Fruit fly (Drosophila melanogaster) whole organism, pupa: ENCODE data around the gene CG4313.
A peak's percentile ranks its signal among the peaks of the same experiment; 100 is the strongest.

Experiments used
- CG10348 ChIP-seq: fragments of 200-800 bp; sonication (Bioruptor generic); IDR thresholded peaks from 2 replicates; pipeline ENCODE4 v1.3.6; 2022; ENCODE audit warnings: missing biosample characterization, missing genetic modification characterization
- CG12605 ChIP-seq: fragments of 200-800 bp; sonication (Bioruptor generic); IDR thresholded peaks from 2 replicates; pipeline ENCODE4 v1.3.6; 2022; ENCODE audit warnings: missing biosample characterization, missing genetic modification characterization
- CG13204 ChIP-seq: fragments of 200-800 bp; sonication (Bioruptor generic); optimal IDR thresholded peaks from 2 replicates; lab custom pipeline; 2018; ENCODE audit warnings: missing biosample characterization, mild to moderate bottlenecking, missing genetic modification characterization, moderate library complexity
- CG14655 ChIP-seq: fragments of 200-800 bp; sonication (Bioruptor generic); optimal IDR thresholded peaks from 3 replicates; lab custom pipeline; 2017; ENCODE audit warnings: mild to moderate bottlenecking, missing biosample characterization, missing genetic modification reagents, missing genetic modification characterization
- CG15710 ChIP-seq: fragments of 200-800 bp; sonication (Bioruptor generic); optimal IDR thresholded peaks from 2 replicates; lab custom pipeline; 2018; ENCODE audit warnings: missing biosample characterization, mild to moderate bottlenecking, missing genetic modification characterization, moderate library complexity
- CG17806 ChIP-seq: fragments of 200-800 bp; sonication (Bioruptor generic); optimal IDR thresholded peaks from 2 replicates; lab custom pipeline; 2018; ENCODE audit warnings: missing biosample characterization, mild to moderate bottlenecking, missing genetic modification characterization, moderate library complexity
- CG32121 ChIP-seq: fragments of 200-800 bp; sonication (Bioruptor generic); IDR thresholded peaks from 2 replicates; pipeline ENCODE4 v1.3.6; 2022; ENCODE audit warnings: missing biosample characterization, missing genetic modification characterization
- CG34367 ChIP-seq: fragments of 200-800 bp; sonication (Bioruptor generic); optimal IDR thresholded peaks from 2 replicates; lab custom pipeline; 2018; ENCODE audit warnings: missing biosample characterization, mild to moderate bottlenecking, missing genetic modification characterization
- CG4496 ChIP-seq: fragments of 200-800 bp; sonication (Bioruptor generic); IDR thresholded peaks from 3 replicates; pipeline ENCODE4 v1.3.6; 2022; ENCODE audit warnings: missing biosample characterization, missing genetic modification characterization
- CG8159 ChIP-seq: fragments of 200-800 bp; sonication (Bioruptor generic); optimal IDR thresholded peaks from 3 replicates; lab custom pipeline; 2018; ENCODE audit warnings: missing biosample characterization, mild to moderate bottlenecking, missing genetic modification characterization, moderate library complexity
- CG8301 ChIP-seq: fragments of 200-800 bp; sonication (Bioruptor generic); optimal IDR thresholded peaks from 2 replicates; lab custom pipeline; 2018; ENCODE audit warnings: missing biosample characterization, mild to moderate bottlenecking, missing genetic modification characterization
- CG9948 ChIP-seq: fragments of 200-800 bp; sonication (Bioruptor generic); optimal IDR thresholded peaks from 2 replicates; lab custom pipeline; 2018; ENCODE audit warnings: missing biosample characterization, mild to moderate bottlenecking, missing genetic modification characterization, moderate library complexity
- D1 ChIP-seq: fragments of 200-800 bp; sonication (Bioruptor generic); optimal IDR thresholded peaks from 2 replicates; lab custom pipeline; 2018; ENCODE audit warnings: missing biosample characterization, mild to moderate bottlenecking, missing genetic modification characterization, moderate library complexity
- EcR ChIP-seq: fragments of 200-800 bp; sonication (Bioruptor generic); optimal IDR thresholded peaks from 3 replicates; lab custom pipeline; 2019; ENCODE audit warnings: missing biosample characterization, missing genetic modification characterization, mild to moderate bottlenecking, moderate library complexity, missing genetic modification reagents
- Ets98B ChIP-seq: fragments of 200-800 bp; sonication (Bioruptor generic); IDR thresholded peaks from 2 replicates; pipeline ENCODE4 v1.3.6; 2022; ENCODE audit warnings: missing biosample characterization, missing genetic modification characterization
- Pif1A ChIP-seq: fragments of 200-800 bp; sonication (Bioruptor generic); optimal IDR thresholded peaks from 3 replicates; lab custom pipeline; 2016; ENCODE audit warnings: missing biosample characterization, missing genetic modification characterization
- Pif1B ChIP-seq: fragments of 200-800 bp; sonication (Bioruptor generic); optimal IDR thresholded peaks from 3 replicates; lab custom pipeline; 2016; ENCODE audit warnings: missing biosample characterization, missing genetic modification characterization
- Snoo ChIP-seq: fragments of 200-800 bp; sonication (Bioruptor generic); optimal IDR thresholded peaks from 3 replicates; lab custom pipeline; 2017; ENCODE audit warnings: missing biosample characterization, mild to moderate bottlenecking, missing genetic modification characterization, inconsistent platforms
- fd96Ca ChIP-seq: fragments of 200-800 bp; sonication (Bioruptor generic); IDR thresholded peaks from 3 replicates; pipeline ENCODE4 v1.3.6; 2022; ENCODE audit warnings: missing biosample characterization, missing genetic modification characterization
- gl ChIP-seq: fragments of 200-800 bp; sonication (Bioruptor generic); optimal IDR thresholded peaks from 2 replicates; lab custom pipeline; 2018; ENCODE audit warnings: missing biosample characterization, mild to moderate bottlenecking, missing genetic modification characterization
- rn ChIP-seq: fragments of 200-800 bp; sonication (Bioruptor generic); IDR thresholded peaks from 2 replicates; pipeline ENCODE4 v1.3.6; 2022; ENCODE audit warnings: missing biosample characterization, missing genetic modification characterization

The CG4313 gene

DNA sequence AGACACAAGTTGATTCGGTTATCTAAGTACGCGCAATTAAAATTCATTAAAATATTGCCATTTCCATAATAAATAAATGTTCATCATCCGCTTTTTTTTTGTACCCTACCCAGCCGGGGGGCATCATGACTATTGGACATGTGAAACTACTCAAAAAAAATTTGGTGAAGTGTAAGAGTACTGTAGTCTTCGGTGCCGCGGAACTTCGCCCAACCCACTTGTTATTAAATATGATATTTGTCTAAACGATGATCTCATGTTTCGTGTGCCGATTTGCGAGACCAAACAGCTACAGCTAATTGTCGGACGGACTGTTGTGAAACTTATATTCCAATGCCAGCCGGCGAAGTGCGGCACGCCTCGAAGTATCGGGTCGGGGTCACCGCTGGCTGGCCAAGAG is 47.1 kb downstream of the CG4313 start:
- TF ChIP-seq Ets98B (GFP tag; lab: Robert Waterston, UW), result 0 out of 2 replicates have a peak, but pooled peaks have one; percentile 7
- no peak for TF ChIP-seq Pif1A (GFP tag; lab: Kevin White, UChicago)
- TF ChIP-seq D1 (tag; lab: Kevin White, UChicago), result no peak

DNA sequence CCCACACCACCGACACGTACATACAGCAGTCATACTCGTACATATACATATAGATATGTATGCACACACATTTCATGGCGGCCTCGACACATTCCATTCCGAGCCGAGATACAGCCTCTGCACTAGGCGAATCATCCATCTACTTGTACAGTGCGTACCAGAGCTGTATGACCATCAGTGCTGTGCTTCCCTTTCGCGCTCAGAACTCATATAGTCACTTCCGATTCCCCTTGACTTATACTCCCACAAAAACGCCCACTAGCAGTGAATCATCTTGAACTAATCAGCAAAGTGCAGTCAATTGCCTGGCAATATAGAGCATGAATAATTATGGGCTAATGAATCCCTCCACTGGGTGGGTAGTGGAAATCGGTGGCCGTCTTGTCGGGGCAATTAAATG is 48.1 kb downstream of the CG4313 start:
- TF ChIP-seq CG8159, result peak; percentile 33
- TF ChIP-seq CG4496 (GFP tag; lab: Robert Waterston, UW), result no peak
- peak; percentile 31 for TF ChIP-seq CG8301
- peak; percentile 35 for TF ChIP-seq CG14655 (GFP tag; lab: Kevin White, UChicago)
- TF ChIP-seq CG12605 (GFP tag; lab: Robert Waterston, UW), result no peak

DNA sequence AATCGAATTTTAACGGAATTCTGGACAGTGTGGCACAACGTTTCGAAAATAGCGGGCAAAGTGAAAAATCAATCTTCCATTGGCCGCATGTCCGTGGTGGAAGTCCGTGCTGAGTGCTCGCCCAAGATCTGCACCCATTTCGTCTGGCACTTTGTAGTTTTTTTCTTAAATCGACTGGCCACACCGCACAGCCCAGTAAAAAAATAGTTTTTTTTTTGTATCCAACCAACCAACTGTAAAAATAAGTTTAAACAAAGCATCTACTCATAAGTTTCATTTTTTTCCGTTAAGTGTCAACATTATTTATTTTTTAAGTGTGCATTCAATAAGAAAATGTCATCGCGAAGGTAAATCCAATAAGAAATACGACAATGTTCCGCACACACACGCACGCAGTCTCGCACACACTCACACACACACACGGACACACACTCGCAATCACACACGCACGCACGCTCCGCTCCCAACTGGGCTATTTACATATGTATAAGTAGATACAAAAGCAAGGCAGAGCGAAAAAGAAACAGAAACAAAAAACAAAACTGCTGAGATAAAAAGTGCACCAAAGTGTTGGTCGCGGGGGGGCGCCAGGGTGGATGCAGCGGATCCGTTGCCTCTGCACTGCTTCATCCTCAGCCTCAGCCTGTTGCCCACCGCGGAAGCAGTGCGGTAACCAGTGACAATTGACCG is 52.5 kb downstream of the CG4313 start, which contains the start of gene csw:
TSS of gene csw (plus strand) at position 163 of the 690 bp plus-strand sequence.
- TF ChIP-seq CG34367 (tag; lab: Kevin White, UChicago), result peak; percentile 93
- TF ChIP-seq CG9948 (tag; lab: Kevin White, UChicago), result peak; percentile 65
- TF ChIP-seq CG4496 (GFP tag; lab: Robert Waterston, UW), result peak; percentile 96
- TF ChIP-seq CG8159, result peak; percentile 85
- peak; percentile 92 for TF ChIP-seq Pif1A (GFP tag; lab: Kevin White, UChicago)
- peak; percentile 70 for TF ChIP-seq EcR (GFP tag; lab: Kevin White, UChicago)
- peak; percentile 98 for TF ChIP-seq gl (tag; lab: Kevin White, UChicago)
- no peak for TF ChIP-seq CG10348 (GFP tag; lab: Robert Waterston, UW)
- TF ChIP-seq Pif1B (GFP tag; lab: Kevin White, UChicago), result peak; percentile 77
- TF ChIP-seq CG14655 (GFP tag; lab: Kevin White, UChicago), result peak; percentile 82
- TF ChIP-seq fd96Ca (GFP tag; lab: Robert Waterston, UW), result peak; percentile 85
- peak; percentile 66 for TF ChIP-seq CG8301
- peak; percentile 85 for TF ChIP-seq CG15710 (tag; lab: Kevin White, UChicago)
- peak; percentile 93 for TF ChIP-seq CG13204 (GFP tag; lab: Kevin White, UChicago)
- peak; percentile 84 for TF ChIP-seq CG32121 (GFP tag; lab: Robert Waterston, UW)
- TF ChIP-seq Ets98B (GFP tag; lab: Robert Waterston, UW), result peak; percentile 84
- TF ChIP-seq CG12605 (GFP tag; lab: Robert Waterston, UW), result peak; percentile 94
- TF ChIP-seq rn (GFP tag; lab: Robert Waterston, UW), result peak; percentile 81
- TF ChIP-seq Snoo (tag; lab: Kevin White, UChicago), result peak; percentile 74
- peak; percentile 23 for TF ChIP-seq D1 (tag; lab: Kevin White, UChicago)
- TF ChIP-seq CG17806 (tag; lab: Kevin White, UChicago), result peak; percentile 76

DNA sequence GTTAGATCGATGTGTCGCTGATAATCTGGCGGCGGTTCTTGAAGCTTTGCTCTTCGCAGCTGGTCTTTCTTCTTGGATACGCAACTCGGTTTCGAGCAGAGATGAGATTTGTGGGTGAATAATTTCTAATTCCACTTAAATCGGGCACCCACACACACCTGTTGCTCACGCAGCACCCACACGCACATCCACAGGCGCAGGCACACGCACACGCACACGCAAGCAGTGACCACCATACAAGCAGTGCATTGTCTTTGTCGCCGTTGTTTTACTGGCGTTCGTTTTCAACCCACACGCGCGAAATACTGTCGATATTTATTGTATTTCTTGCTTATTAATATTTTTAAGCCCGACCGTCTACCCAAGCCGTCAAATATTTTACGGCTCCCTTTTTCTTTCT is 54.7 kb downstream of the CG4313 start:
- TF ChIP-seq CG8159, result no peak
- TF ChIP-seq CG9948 (tag; lab: Kevin White, UChicago), result no peak
- TF ChIP-seq Pif1A (GFP tag; lab: Kevin White, UChicago), result no peak
- TF ChIP-seq CG13204 (GFP tag; lab: Kevin White, UChicago), result no peak
- no peak for TF ChIP-seq CG17806 (tag; lab: Kevin White, UChicago)
- TF ChIP-seq CG12605 (GFP tag; lab: Robert Waterston, UW), result no peak
- no peak for TF ChIP-seq Ets98B (GFP tag; lab: Robert Waterston, UW)
- no peak for TF ChIP-seq D1 (tag; lab: Kevin White, UChicago)
- TF ChIP-seq fd96Ca (GFP tag; lab: Robert Waterston, UW), result no peak
- TF ChIP-seq CG8301, result no peak
- no peak for TF ChIP-seq CG4496 (GFP tag; lab: Robert Waterston, UW)
- no peak for TF ChIP-seq EcR (GFP tag; lab: Kevin White, UChicago)
- TF ChIP-seq CG10348 (GFP tag; lab: Robert Waterston, UW), result no peak
- TF ChIP-seq Pif1B (GFP tag; lab: Kevin White, UChicago), result no peak
- no peak for TF ChIP-seq CG32121 (GFP tag; lab: Robert Waterston, UW)
- TF ChIP-seq Snoo (tag; lab: Kevin White, UChicago), result no peak
- no peak for TF ChIP-seq CG14655 (GFP tag; lab: Kevin White, UChicago)
- TF ChIP-seq rn (GFP tag; lab: Robert Waterston, UW), result no peak

DNA sequence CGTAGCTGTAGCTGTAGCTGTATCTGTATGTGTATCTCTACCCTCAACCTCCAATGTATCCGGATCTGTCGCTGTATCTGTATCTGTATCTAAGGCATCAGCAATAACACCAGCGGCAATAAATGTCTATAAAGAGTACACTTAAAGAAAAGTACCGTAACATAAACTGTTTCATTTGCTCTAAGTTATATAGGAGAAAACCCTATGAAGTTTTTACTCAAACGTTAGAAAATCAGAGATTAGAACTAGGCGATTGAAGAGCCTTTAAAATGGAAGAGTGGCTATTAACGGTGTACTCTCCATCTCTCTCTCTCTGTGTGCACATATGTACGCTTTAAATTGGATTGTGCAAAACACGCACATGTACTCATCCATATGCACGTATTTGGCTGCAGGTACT is 56.6 kb downstream of the CG4313 start:
- TF ChIP-seq CG14655 (GFP tag; lab: Kevin White, UChicago), result peak; percentile 33
- TF ChIP-seq EcR (GFP tag; lab: Kevin White, UChicago), result no peak
- TF ChIP-seq CG13204 (GFP tag; lab: Kevin White, UChicago), result no peak
- 0 out of 3 replicates have a peak, but pooled peaks have one; percentile 15 for TF ChIP-seq CG4496 (GFP tag; lab: Robert Waterston, UW)
- no peak for TF ChIP-seq fd96Ca (GFP tag; lab: Robert Waterston, UW)
- 0 out of 2 replicates have a peak, but pooled peaks have one; percentile 19 for TF ChIP-seq CG12605 (GFP tag; lab: Robert Waterston, UW)
- TF ChIP-seq D1 (tag; lab: Kevin White, UChicago), result no peak
- no peak for TF ChIP-seq CG10348 (GFP tag; lab: Robert Waterston, UW)
- TF ChIP-seq Ets98B (GFP tag; lab: Robert Waterston, UW), result peak; percentile 36; the same call in 1 of the 2 replicates
- no peak for TF ChIP-seq Pif1B (GFP tag; lab: Kevin White, UChicago)
- peak; percentile 35 for TF ChIP-seq CG8301
